Fruit fly (Drosophila melanogaster): Measurements from ENCODE around the gene Sec61alpha.

DNA sequence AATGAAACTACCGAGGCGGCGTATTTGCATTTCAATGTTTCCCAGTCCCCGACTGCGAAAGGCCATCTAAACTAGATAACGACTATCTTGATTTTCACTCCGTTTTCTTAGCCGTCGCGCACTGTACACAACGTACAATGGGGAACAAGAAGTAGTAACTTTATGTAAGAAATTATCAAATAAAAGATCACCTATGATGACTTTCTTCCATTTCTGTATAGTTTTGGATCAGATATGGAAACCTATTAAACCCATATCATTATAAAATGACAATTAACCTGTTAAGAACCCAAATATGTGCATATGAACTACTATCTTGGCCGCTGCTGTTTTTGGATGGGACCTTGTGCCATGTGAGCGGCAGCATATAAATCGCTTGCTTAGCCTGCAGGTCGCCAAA is 16.1 kb downstream of the Sec61alpha start:
- TF ChIP-seq EcR (GFP tag; optimal IDR thresholded peaks at IDR 0.05) (no peak), CG32121 (GFP tag; IDR thresholded peaks at IDR 0.05) (no peak), Ets98B (GFP tag; IDR thresholded peaks at IDR 0.05) (no peak), CG13204 (GFP tag; optimal IDR thresholded peaks at IDR 0.05) (no peak), CG4496 (GFP tag; IDR thresholded peaks at IDR 0.05) (no peak), Snoo (tag; optimal IDR thresholded peaks at IDR 0.05) (no peak), CG12605 (GFP tag; IDR thresholded peaks at IDR 0.05) (no peak), rn (GFP tag; IDR thresholded peaks at IDR 0.05) (no peak), CG10348 (GFP tag; IDR thresholded peaks at IDR 0.05) (no peak)

All from whole organism, pupa.